Worm (Caenorhabditis elegans) whole organism, L4 larva: ENCODE results near the gene soc-2.
"Not testable (repeated sequence)": the region's sequence is repeated elsewhere in the genome, so short reads cannot be mapped to it uniquely, and the experiment has no call there.

ENCODE experiments used
- T20F7.1 ChIP-seq: fragments of 200-800 bp; sonication (Bioruptor generic); optimal IDR thresholded peaks from 2 replicates; lab custom pipeline; 2018; ENCODE audit warnings: mild to moderate bottlenecking, missing genetic modification characterization, missing compliant biosample characterization
- aha-1 ChIP-seq: fragments of 150-350 bp; peaks from one replicate; lab custom pipeline; 2014; ENCODE audit warnings: missing biosample characterization, missing genetic modification characterization
- arid-1 ChIP-seq: fragments of 200-800 bp; sonication (Bioruptor generic); conservative IDR thresholded peaks from 2 replicates; pipeline ENCODE4 v1.3.6; 2022; ENCODE audit warnings: missing genetic modification reagents, missing genetic modification characterization, missing compliant biosample characterization
- ceh-32 ChIP-seq: sonication (generic microtip); optimal IDR thresholded peaks from 2 replicates; lab custom pipeline; 2016; ENCODE audit warnings: mild to moderate bottlenecking, missing genetic modification characterization, missing compliant biosample characterization; ENCODE audit not compliant: poor library complexity
- ces-1 ChIP-seq: fragments of 150-350 bp; sonication (generic microtip); optimal IDR thresholded peaks from 4 replicates; lab custom pipeline; 2014; ENCODE audit warnings: missing biosample characterization, missing genetic modification reagents, missing genetic modification characterization
- daf-16 ChIP-seq, 3 experiments: sonication (generic microtip); optimal IDR thresholded peaks; 2 replicates each; lab custom pipeline; 2016 to 2017; ENCODE audit warnings: missing genetic modification characterization in 3 of 3, missing genetic modification reagents in 3 of 3, mild to moderate bottlenecking in 2 of 3, missing compliant biosample characterization in 2 of 3, missing biosample characterization in 1 of 3, moderate library complexity in 1 of 3
- dmd-6 ChIP-seq: fragments of 200-800 bp; sonication (Bioruptor generic); IDR thresholded peaks from 2 replicates; pipeline ENCODE4 v1.3.6; 2022; ENCODE audit warnings: missing genetic modification reagents, missing genetic modification characterization, missing compliant biosample characterization
- dpl-1 ChIP-seq: fragments of 150-350 bp; optimal IDR thresholded peaks from 2 replicates; lab custom pipeline; 2014; ENCODE audit warnings: missing biosample characterization, missing genetic modification reagents, missing genetic modification characterization
- duxl-1 ChIP-seq: sonication (generic microtip); optimal IDR thresholded peaks from 2 replicates; lab custom pipeline; 2016; ENCODE audit warnings: mild to moderate bottlenecking, missing genetic modification characterization, moderate library complexity, missing compliant biosample characterization; ENCODE audit not compliant: poor library complexity
- dve-1 ChIP-seq: sonication (generic microtip); optimal IDR thresholded peaks from 2 replicates; lab custom pipeline; 2017; ENCODE audit warnings: antibody characterized with exemption, mild to moderate bottlenecking, missing genetic modification characterization, missing compliant biosample characterization; ENCODE audit not compliant: insufficient read depth
- egl-43 ChIP-seq: fragments of 200-800 bp; sonication (Bioruptor generic); IDR thresholded peaks from 2 replicates; pipeline ENCODE4 v1.3.6; 2022; ENCODE audit warnings: missing genetic modification reagents, missing genetic modification characterization, missing compliant biosample characterization
- fos-1 ChIP-seq: fragments of 150-350 bp; optimal IDR thresholded peaks from 2 replicates; lab custom pipeline; 2014; ENCODE audit warnings: missing biosample characterization, missing genetic modification characterization
- hlh-11 ChIP-seq: fragments of 200-800 bp; sonication (Bioruptor generic); optimal IDR thresholded peaks from 2 replicates; lab custom pipeline; 2018; ENCODE audit warnings: mild to moderate bottlenecking, missing genetic modification characterization, missing compliant biosample characterization
- hlh-30 ChIP-seq: sonication (generic microtip); optimal IDR thresholded peaks from 2 replicates; lab custom pipeline; 2017; ENCODE audit warnings: antibody characterized with exemption, mild to moderate bottlenecking, missing genetic modification characterization, missing compliant biosample characterization; ENCODE audit not compliant: insufficient read depth
- hmg-1.1 ChIP-seq: fragments of 200-800 bp; sonication (Bioruptor generic); IDR thresholded peaks from 2 replicates; pipeline ENCODE4 v1.3.6; 2022; ENCODE audit warnings: missing genetic modification reagents, missing genetic modification characterization, missing compliant biosample characterization
- lin-38 ChIP-seq: fragments of 200-800 bp; sonication (Bioruptor generic); IDR thresholded peaks from 2 replicates; pipeline ENCODE4 v1.3.6; 2022; ENCODE audit warnings: missing genetic modification reagents, missing genetic modification characterization, missing compliant biosample characterization
- lsy-2 ChIP-seq, 2 experiments: fragments of 150-350 bp in 1 of 2; sonication (generic microtip) in 1 of 2; optimal IDR thresholded peaks; 2 replicates each; lab custom pipeline; 2014 to 2017; ENCODE audit warnings: missing biosample characterization in 2 of 2, missing genetic modification characterization in 2 of 2
- mep-1 ChIP-seq: fragments of 150-350 bp; sonication (generic microtip); optimal IDR thresholded peaks from 3 replicates; lab custom pipeline; 2014; ENCODE audit warnings: missing biosample characterization, missing genetic modification characterization
- mes-2 ChIP-seq: sonication (generic microtip); optimal IDR thresholded peaks from 2 replicates; lab custom pipeline; 2016; ENCODE audit warnings: missing genotype, mild to moderate bottlenecking, missing genetic modification characterization, missing compliant biosample characterization; ENCODE audit not compliant: poor library complexity, severe bottlenecking
- nhr-28 ChIP-seq: fragments of 150-350 bp; optimal IDR thresholded peaks from 2 replicates; lab custom pipeline; 2014; ENCODE audit warnings: missing biosample characterization, missing genetic modification characterization
- nhr-6 ChIP-seq: fragments of 150-350 bp; optimal IDR thresholded peaks from 2 replicates; lab custom pipeline; 2014; ENCODE audit warnings: missing biosample characterization, missing genetic modification characterization
- pha-4 ChIP-seq, 2 experiments: fragments of 150-350 bp in 1 of 2; fragments of 200-800 bp in 1 of 2; sonication (Bioruptor generic) in 1 of 2; IDR thresholded peaks in 1 of 2; optimal IDR thresholded peaks in 1 of 2; 2 replicates each; pipeline versions ENCODE4 v1.3.6 to Lab custom; 2014 to 2022; ENCODE audit warnings: missing genetic modification characterization in 2 of 2, missing genetic modification reagents in 2 of 2, missing biosample characterization in 1 of 2, missing compliant biosample characterization in 1 of 2
- php-3 ChIP-seq: fragments of 200-800 bp; sonication (Bioruptor generic); IDR thresholded peaks from 2 replicates; pipeline ENCODE4 v1.3.6; 2022; ENCODE audit warnings: missing genetic modification reagents, missing genetic modification characterization, missing compliant biosample characterization
- pqm-1 ChIP-seq: sonication (generic microtip); optimal IDR thresholded peaks from 2 replicates; lab custom pipeline; 2017; ENCODE audit warnings: missing biosample characterization, missing genetic modification characterization
- rbr-2 ChIP-seq: sonication (generic microtip); optimal IDR thresholded peaks from 2 replicates; lab custom pipeline; 2016; ENCODE audit warnings: missing genotype, missing genetic modification characterization, missing compliant biosample characterization
- snpc-1.2 ChIP-seq: fragments of 200-800 bp; sonication (Bioruptor generic); IDR thresholded peaks from 2 replicates; pipeline ENCODE4 v1.3.6; 2022; ENCODE audit warnings: missing genetic modification reagents, missing genetic modification characterization, missing compliant biosample characterization
- tag-97 ChIP-seq: fragments of 200-800 bp; sonication (Bioruptor generic); IDR thresholded peaks from 2 replicates; pipeline ENCODE4 v1.3.6; 2022; ENCODE audit warnings: missing genetic modification characterization, missing compliant biosample characterization
- unc-130 ChIP-seq: sonication (generic microtip); optimal IDR thresholded peaks from 2 replicates; lab custom pipeline; 2016; ENCODE audit warnings: missing genetic modification reagents, missing genetic modification characterization, missing compliant biosample characterization
- unc-62 ChIP-seq, 3 experiments: fragments of 150-350 bp in 1 of 3; sonication (generic microtip); optimal IDR thresholded peaks in 2 of 3; peaks in 1 of 3; 1 replicate in 1 of 3; 2 replicates in 2 of 3; lab custom pipeline; 2014 to 2017; ENCODE audit warnings: missing biosample characterization in 3 of 3, missing genetic modification characterization in 3 of 3, missing genetic modification reagents in 3 of 3, missing genotype in 1 of 3
- zfp-3 ChIP-seq: fragments of 200-800 bp; sonication (Bioruptor generic); conservative IDR thresholded peaks from 2 replicates; pipeline ENCODE4 v1.3.6; 2022; ENCODE audit warnings: missing genetic modification reagents, missing genetic modification characterization, missing compliant biosample characterization

The soc-2 gene

DNA sequence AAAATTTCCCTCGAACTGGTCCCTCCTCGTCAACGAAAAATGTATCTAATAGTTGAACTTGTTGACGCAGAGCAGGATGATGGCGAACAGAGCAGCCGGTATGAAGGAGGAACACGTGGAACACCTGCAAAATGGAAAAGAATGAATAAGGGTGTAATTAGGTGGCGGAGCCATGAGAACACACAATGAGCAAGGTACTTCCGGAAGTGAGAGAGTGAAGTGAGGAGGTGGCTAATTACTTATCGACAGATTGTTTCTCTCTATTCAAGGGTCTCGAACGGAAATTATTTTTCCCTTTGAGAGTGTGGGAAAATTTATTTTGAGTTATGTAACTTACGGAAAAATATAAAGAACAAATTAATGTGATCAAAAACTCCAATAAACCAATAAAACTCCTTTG lies 58.8 kb downstream of the soc-2 start:
- TF ChIP-seq php-3 (GFP tag; lab: Robert Waterston, UW): no peak
- TF ChIP-seq aha-1: peak; percentile 94

DNA sequence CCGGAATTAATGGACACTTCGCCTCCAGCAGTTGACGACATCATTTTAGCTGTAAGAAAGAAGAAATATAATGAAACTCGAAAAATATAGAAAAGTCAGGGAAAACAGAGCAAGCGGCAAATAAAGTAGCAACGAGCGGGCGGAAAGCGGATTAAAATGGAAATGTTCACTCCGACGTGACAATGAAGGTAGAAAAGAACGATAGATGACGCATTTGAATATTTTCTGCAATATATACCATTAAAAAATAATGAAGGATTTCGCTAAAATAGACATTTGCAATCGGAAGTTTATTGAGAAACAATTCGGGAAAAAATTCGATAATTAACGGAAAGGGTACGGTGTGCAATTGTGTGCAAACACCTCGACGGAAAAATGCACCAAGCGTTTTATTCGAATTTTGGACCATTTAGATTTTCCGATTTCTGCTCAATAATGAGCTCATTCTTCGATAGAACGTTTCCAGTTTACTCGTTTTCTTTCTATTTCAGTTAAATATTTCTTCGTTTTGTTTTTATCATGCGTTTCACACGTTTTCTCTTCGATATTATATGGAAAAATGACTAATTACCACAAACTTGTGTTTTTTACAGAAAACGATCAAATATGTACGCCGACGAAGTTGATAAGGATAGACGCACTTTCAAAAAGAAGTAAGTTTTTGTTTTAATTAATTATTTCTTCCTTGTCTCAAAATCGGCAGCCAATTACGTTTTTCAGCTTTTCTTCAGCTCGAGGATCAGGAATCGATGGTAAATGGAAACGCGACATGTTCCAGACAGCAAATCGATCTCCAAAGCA lies 61.1 kb downstream of the soc-2 start, which contains the start of the genes snpn-1 and C02B10.4:
TSS of gene snpn-1 (minus strand) at position 51 of the 801 bp plus-strand sequence.
TSS of gene C02B10.4 (plus strand) at position 594 of the 801 bp plus-strand sequence.
- TF ChIP-seq tag-97 (GFP tag; lab: Robert Waterston, UW) (no peak), aha-1 (peak; percentile 93), mep-1 (tag; lab: Kevin White, UChicago) (peak; percentile 25), nhr-6 (peak; percentile 9), lin-38 (GFP tag; lab: Robert Waterston, UW) (peak; percentile 34), nhr-28 (tag; lab: Kevin White, UChicago) (no peak), lsy-2 (tag; optimal IDR thresholded peaks at IDR 0.05; lab: Kevin White, UChicago) (peak; percentile 85 to 99), pha-4 (GFP tag; IDR thresholded peaks at IDR 0.05; lab: Robert Waterston, UW) (no peak), pha-4 (tag; optimal IDR thresholded peaks at IDR 0.05; lab: Kevin White, UChicago) (peak; percentile 42), unc-130 (GFP tag; lab: Kevin White, UChicago) (no peak), arid-1 (GFP tag; lab: Robert Waterston, UW) (0 out of 2 replicates have a peak, but pooled peaks have one; percentile 34), unc-62 (GFP tag; optimal IDR thresholded peaks at IDR 0.05 in 1 of 2; lab: Kevin White, UChicago) (peak in 1 of 2 experiments; percentile 37), unc-62 (tag; optimal IDR thresholded peaks at IDR 0.05; lab: Kevin White, UChicago) (no peak), dpl-1 (GFP tag; lab: Kevin White, UChicago) (peak; percentile 52), zfp-3 (GFP tag; lab: Robert Waterston, UW) (no peak), hlh-30 (tag; lab: Kevin White, UChicago) (no peak), ces-1 (GFP tag; lab: Kevin White, UChicago) (peak; percentile 47), rbr-2 (tag; lab: Kevin White, UChicago) (peak; percentile 3), fos-1 (tag; lab: Kevin White, UChicago) (no peak), T20F7.1 (GFP tag; lab: Kevin White, UChicago) (peak; percentile 2), ceh-32 (tag; lab: Kevin White, UChicago) (no peak), mes-2 (tag; lab: Kevin White, UChicago) (peak; percentile 77), snpc-1.2 (GFP tag; lab: Robert Waterston, UW) (peak; percentile 59; the same call in 1 of the 2 replicates)

DNA sequence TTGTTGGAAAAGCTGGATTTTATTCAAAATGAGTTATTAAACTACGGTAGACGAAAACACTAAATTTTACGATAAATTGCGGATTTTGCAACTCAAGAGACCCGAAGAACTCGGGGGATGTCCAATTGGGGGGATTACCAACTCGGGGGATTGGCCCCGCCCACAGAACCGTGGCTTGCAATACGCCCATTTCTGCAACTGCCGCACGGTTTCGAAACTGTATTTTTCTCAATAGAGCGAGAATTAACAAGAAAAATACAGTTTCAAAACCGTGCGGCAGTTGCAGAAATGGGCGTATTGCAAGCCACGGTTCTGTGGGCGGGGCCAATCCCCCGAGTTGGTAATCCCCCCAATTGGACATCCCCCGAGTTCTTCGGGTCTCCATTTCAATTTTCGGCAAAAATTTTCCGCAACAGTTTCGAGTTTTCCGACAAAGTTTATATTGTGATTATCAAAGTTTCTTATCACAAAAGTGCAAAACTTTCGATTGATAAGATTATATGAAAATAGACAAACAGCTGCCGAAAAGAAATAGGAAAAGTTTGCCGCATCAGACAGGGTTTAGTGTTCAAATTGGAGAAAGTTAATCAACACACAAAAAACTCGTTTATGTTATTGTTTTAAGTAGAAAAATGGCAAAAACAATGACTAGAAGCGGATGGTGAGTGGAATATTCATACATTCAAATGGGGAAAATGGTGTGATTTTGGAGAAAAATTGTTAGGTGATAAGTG lies 62.3 kb downstream of the soc-2 start:
- TF ChIP-seq lsy-2 (tag; optimal IDR thresholded peaks at IDR 0.05; lab: Kevin White, UChicago) (peak in 1 of 2 experiments; percentile 78), egl-43 (GFP tag; lab: Robert Waterston, UW) (peak; percentile 9; the same call in 1 of the 2 replicates), mep-1 (tag; lab: Kevin White, UChicago) (peak; percentile 12), snpc-1.2 (GFP tag; lab: Robert Waterston, UW) (peak; percentile 86), arid-1 (GFP tag; lab: Robert Waterston, UW) (peak; percentile 34; the same call in 1 of the 2 replicates), lin-38 (GFP tag; lab: Robert Waterston, UW) (peak; percentile 76), duxl-1 (tag; lab: Kevin White, UChicago) (peak; percentile 30), dve-1 (tag; lab: Kevin White, UChicago) (peak; percentile 30), hlh-11 (tag; lab: Kevin White, UChicago) (peak; percentile 57), hmg-1.1 (GFP tag; lab: Robert Waterston, UW) (0 out of 2 replicates have a peak, but pooled peaks have one; percentile 29), pqm-1 (peak; percentile 62), nhr-28 (tag; lab: Kevin White, UChicago) (peak; percentile 21), dmd-6 (peak; percentile 27; the same call in 1 of the 2 replicates), aha-1 (peak; percentile 30), daf-16 (tag; optimal IDR thresholded peaks at IDR 0.05; lab: Kevin White, UChicago) (peak; percentile 66), mes-2 (tag; lab: Kevin White, UChicago) (peak; percentile 46)
- not testable (repeated sequence) for TF ChIP-seq daf-16 (GFP tag; optimal IDR thresholded peaks at IDR 0.05; lab: Kevin White, UChicago)
